Fruit fly (Drosophila melanogaster) whole organism, embryonic: ENCODE data around the gene Rab3-GEF.

Source experiments
- Antp ChIP-seq: fragments of 200-800 bp; sonication (Bioruptor generic); optimal IDR thresholded peaks from 3 replicates; lab custom pipeline; 2016; ENCODE audit warnings: missing biosample characterization, missing genetic modification characterization
- Atf3 ChIP-seq: fragments of 200-800 bp; sonication (Bioruptor generic); optimal IDR thresholded peaks from 3 replicates; lab custom pipeline; 2016; ENCODE audit warnings: missing biosample characterization, missing genetic modification characterization
- BEAF-32 ChIP-seq: fragments of 200-800 bp; sonication (Bioruptor generic); optimal IDR thresholded peaks from 3 replicates; lab custom pipeline; 2017; ENCODE audit warnings: missing biosample characterization, missing genetic modification characterization, mild to moderate bottlenecking, moderate library complexity, missing genetic modification reagents
- CG1024 ChIP-seq: fragments of 200-800 bp; sonication (Bioruptor generic); IDR thresholded peaks from 2 replicates; pipeline ENCODE4 v1.3.6; 2022; ENCODE audit warnings: missing biosample characterization, missing genetic modification characterization
- CG10366 ChIP-seq: fragments of 200-800 bp; sonication (Bioruptor generic); IDR thresholded peaks from 2 replicates; pipeline ENCODE4 v1.3.6; 2022; ENCODE audit warnings: missing biosample characterization, missing genetic modification characterization
- CG10431 ChIP-seq: fragments of 200-800 bp; sonication (Bioruptor generic); optimal IDR thresholded peaks from 3 replicates; lab custom pipeline; 2018; ENCODE audit warnings: missing biosample characterization, mild to moderate bottlenecking, missing genetic modification characterization
- CG12104 ChIP-seq: fragments of 200-800 bp; sonication (Bioruptor generic); optimal IDR thresholded peaks from 3 replicates; lab custom pipeline; 2016; ENCODE audit warnings: missing biosample characterization, missing genetic modification characterization
- CG1233 ChIP-seq: fragments of 200-800 bp; sonication (Bioruptor generic); optimal IDR thresholded peaks from 4 replicates; lab custom pipeline; 2018; ENCODE audit warnings: missing biosample characterization, mild to moderate bottlenecking, missing genetic modification characterization
- CG12744 ChIP-seq: fragments of 200-800 bp; sonication (Bioruptor generic); optimal IDR thresholded peaks from 2 replicates; lab custom pipeline; 2016; ENCODE audit warnings: missing biosample characterization, missing genetic modification characterization
- CG13287 ChIP-seq: fragments of 200-800 bp; sonication (Bioruptor generic); IDR thresholded peaks from 2 replicates; pipeline ENCODE4 v1.3.6; 2022; ENCODE audit warnings: missing biosample characterization, missing genetic modification characterization; ENCODE audit not compliant: partially characterized antibody
- CG13296 ChIP-seq: fragments of 200-800 bp; sonication (Bioruptor generic); optimal IDR thresholded peaks from 3 replicates; lab custom pipeline; 2018; ENCODE audit warnings: missing biosample characterization, mild to moderate bottlenecking, missing genetic modification characterization
- CG13424 ChIP-seq: fragments of 200-800 bp; sonication (Bioruptor generic); optimal IDR thresholded peaks from 2 replicates; lab custom pipeline; 2019; ENCODE audit warnings: missing biosample characterization, mild to moderate bottlenecking, missing genetic modification characterization, moderate library complexity
- CG15514 ChIP-seq: fragments of 200-800 bp; sonication (Bioruptor generic); optimal IDR thresholded peaks from 3 replicates; lab custom pipeline; 2017; ENCODE audit warnings: missing biosample characterization, missing genetic modification characterization, mild to moderate bottlenecking, moderate library complexity, missing genetic modification reagents
- CG15601 ChIP-seq: fragments of 200-800 bp; sonication (Bioruptor generic); optimal IDR thresholded peaks from 3 replicates; lab custom pipeline; 2019; ENCODE audit warnings: missing biosample characterization, mild to moderate bottlenecking, missing genetic modification characterization, moderate library complexity
- CG16815 ChIP-seq: fragments of 200-800 bp; sonication (Bioruptor generic); optimal IDR thresholded peaks from 3 replicates; lab custom pipeline; 2017; ENCODE audit warnings: missing biosample characterization, mild to moderate bottlenecking, missing genetic modification characterization
- CG17912 ChIP-seq: fragments of 200-800 bp; sonication (Bioruptor generic); optimal IDR thresholded peaks from 2 replicates; lab custom pipeline; 2018; ENCODE audit warnings: missing biosample characterization, mild to moderate bottlenecking, missing genetic modification characterization
- CG2199 ChIP-seq: fragments of 200-800 bp; sonication (Bioruptor generic); IDR thresholded peaks from 3 replicates; pipeline ENCODE4 v1.3.6; 2022; ENCODE audit warnings: missing biosample characterization, missing genetic modification characterization
- CG31441 ChIP-seq: fragments of 200-800 bp; sonication (Bioruptor generic); IDR thresholded peaks from 2 replicates; pipeline ENCODE4 v1.3.6; 2022; ENCODE audit warnings: missing biosample characterization, missing genetic modification characterization
- CG34224 ChIP-seq: fragments of 200-800 bp; sonication (Bioruptor generic); IDR thresholded peaks from 3 replicates; pipeline ENCODE4 v1.3.6; 2022; ENCODE audit warnings: missing biosample characterization, missing genetic modification characterization; ENCODE audit not compliant: partially characterized antibody
- CG3726 ChIP-seq: fragments of 200-800 bp; sonication (Bioruptor generic); IDR thresholded peaks from 3 replicates; pipeline ENCODE4, ENCODE4 v1.3.6; 2022; ENCODE audit warnings: missing biosample characterization, missing genetic modification characterization
- CG7745 ChIP-seq: fragments of 200-800 bp; sonication (Bioruptor generic); optimal IDR thresholded peaks from 2 replicates; lab custom pipeline; 2018; ENCODE audit warnings: missing biosample characterization, mild to moderate bottlenecking, missing genetic modification characterization, moderate library complexity
- CG8765 ChIP-seq: fragments of 200-800 bp; sonication (Bioruptor generic); IDR thresholded peaks from 2 replicates; pipeline ENCODE4 v1.3.6; 2022; ENCODE audit warnings: missing biosample characterization, missing genetic modification characterization
- CG9797 ChIP-seq: fragments of 200-800 bp; sonication (Bioruptor generic); optimal IDR thresholded peaks from 3 replicates; lab custom pipeline; 2018; ENCODE audit warnings: missing biosample characterization, mild to moderate bottlenecking, missing genetic modification characterization
- CHES-1-like ChIP-seq: fragments of 200-800 bp; sonication (Bioruptor generic); optimal IDR thresholded peaks from 2 replicates; lab custom pipeline; 2016; ENCODE audit warnings: missing biosample characterization, missing genetic modification characterization
- D19B ChIP-seq: fragments of 200-800 bp; sonication (Bioruptor generic); optimal IDR thresholded peaks from 2 replicates; lab custom pipeline; 2017; ENCODE audit warnings: missing biosample characterization, mild to moderate bottlenecking, missing genetic modification characterization
- Dfd ChIP-seq, 2 experiments: fragments of >200 bp; optimal IDR thresholded peaks; 2 replicates each; lab custom pipeline; 2017; ENCODE audit warnings: missing biosample characterization in 2 of 2, missing genetic modification characterization in 2 of 2
- Dip2 ChIP-seq: fragments of 200-800 bp; sonication (Bioruptor generic); IDR thresholded peaks from 2 replicates; pipeline ENCODE4 v1.3.6; 2022; ENCODE audit warnings: missing biosample characterization, missing genetic modification characterization
- H2.0 ChIP-seq: fragments of 200-800 bp; sonication (Bioruptor generic); IDR thresholded peaks from 2 replicates; pipeline ENCODE4 v1.3.6; 2022; ENCODE audit warnings: missing biosample characterization, missing genetic modification characterization
- Hey ChIP-seq: fragments of 200-800 bp; sonication (Bioruptor generic); optimal IDR thresholded peaks from 3 replicates; lab custom pipeline; 2018; ENCODE audit warnings: missing biosample characterization, mild to moderate bottlenecking, missing genetic modification characterization
- Hmx ChIP-seq: fragments of 200-800 bp; sonication (Bioruptor generic); optimal IDR thresholded peaks from 2 replicates; lab custom pipeline; 2016; ENCODE audit warnings: missing biosample characterization, missing genetic modification characterization
- Hr51 ChIP-seq, 2 experiments: fragments of 200-800 bp; sonication (Bioruptor generic); optimal IDR thresholded peaks; 2 replicates in 1 of 2; 3 replicates in 1 of 2; lab custom pipeline; 2016 to 2018; ENCODE audit warnings: missing biosample characterization in 2 of 2, missing genetic modification characterization in 2 of 2, mild to moderate bottlenecking in 1 of 2, moderate library complexity in 1 of 2
- Poxn ChIP-seq: fragments of 200-800 bp; sonication (Bioruptor generic); IDR thresholded peaks from 2 replicates; pipeline ENCODE4 v1.3.6; 2022; ENCODE audit warnings: missing biosample characterization, missing genetic modification characterization
- Rfx ChIP-seq: fragments of 200-800 bp; sonication (Bioruptor generic); IDR thresholded peaks from 2 replicates; pipeline ENCODE4 v1.3.6; 2022; ENCODE audit warnings: missing biosample characterization, missing genetic modification characterization
- Sox102F ChIP-seq: fragments of 200-800 bp; sonication (Bioruptor generic); optimal IDR thresholded peaks from 2 replicates; lab custom pipeline; 2018; ENCODE audit warnings: missing biosample characterization, mild to moderate bottlenecking, missing genetic modification characterization, moderate library complexity
- ap ChIP-seq: fragments of 200-800 bp; sonication (Bioruptor generic); IDR thresholded peaks from 2 replicates; pipeline ENCODE4 v1.3.6; 2022; ENCODE audit warnings: missing biosample characterization, missing genetic modification characterization
- ase ChIP-seq: fragments of 200-800 bp; sonication (Bioruptor generic); IDR thresholded peaks from 3 replicates; pipeline ENCODE4 v1.3.6; 2022; ENCODE audit warnings: missing biosample characterization, missing genetic modification characterization
- caup ChIP-seq: fragments of 200-800 bp; sonication (Bioruptor generic); optimal IDR thresholded peaks from 3 replicates; lab custom pipeline; 2017; ENCODE audit warnings: missing biosample characterization, mild to moderate bottlenecking, missing genetic modification characterization, moderate library complexity; ENCODE audit not compliant: severe bottlenecking
- crol ChIP-seq: fragments of 200-800 bp; sonication (Bioruptor generic); IDR thresholded peaks from 2 replicates; pipeline ENCODE4 v1.3.6; 2022; ENCODE audit warnings: missing biosample characterization, missing genetic modification characterization
- gcm2 ChIP-seq: fragments of 200-800 bp; sonication (Bioruptor generic); optimal IDR thresholded peaks from 2 replicates; lab custom pipeline; 2016; ENCODE audit warnings: missing biosample characterization, missing genetic modification characterization
- grau ChIP-seq: fragments of 200-800 bp; optimal IDR thresholded peaks from 3 replicates; lab custom pipeline; 2019; ENCODE audit warnings: missing biosample characterization, mild to moderate bottlenecking, missing genetic modification characterization, moderate library complexity
- hbn ChIP-seq: fragments of 200-800 bp; sonication (Bioruptor generic); IDR thresholded peaks from 2 replicates; pipeline ENCODE4 v1.3.6; 2022; ENCODE audit warnings: missing biosample characterization, missing genetic modification characterization; ENCODE audit not compliant: partially characterized antibody
- insv ChIP-seq, 2 experiments: fragments of 200-800 bp; sonication (Bioruptor generic); optimal IDR thresholded peaks; 3 replicates each; lab custom pipeline; 2016 to 2018; ENCODE audit warnings: missing biosample characterization in 2 of 2, missing genetic modification characterization in 2 of 2
- ken ChIP-seq: fragments of 200-800 bp; sonication (Bioruptor generic); IDR thresholded peaks from 3 replicates; pipeline ENCODE4 v1.3.6; 2022; ENCODE audit warnings: missing biosample characterization, missing genetic modification characterization
- nau ChIP-seq: fragments of 200-800 bp; sonication (Bioruptor generic); optimal IDR thresholded peaks from 3 replicates; lab custom pipeline; 2017; ENCODE audit warnings: missing biosample characterization, mild to moderate bottlenecking, missing genetic modification characterization, missing genetic modification reagents
- otp ChIP-seq: fragments of 200-800 bp; sonication (Bioruptor generic); IDR thresholded peaks from 3 replicates; pipeline ENCODE4, ENCODE4 v1.3.6; 2022; ENCODE audit warnings: missing biosample characterization, missing genetic modification characterization
- pum ChIP-seq: fragments of 200-800 bp; sonication (Bioruptor generic); optimal IDR thresholded peaks from 2 replicates; lab custom pipeline; 2016; ENCODE audit warnings: missing biosample characterization, missing genetic modification characterization
- sens-2 ChIP-seq: fragments of 200-800 bp; sonication (Bioruptor generic); IDR thresholded peaks from 2 replicates; pipeline ENCODE4 v1.3.6; 2022; ENCODE audit warnings: missing biosample characterization, missing genetic modification characterization
- slbo ChIP-seq: fragments of 200-800 bp; sonication (Bioruptor generic); IDR thresholded peaks from 2 replicates; pipeline ENCODE4 v1.3.6; 2022; ENCODE audit warnings: missing biosample characterization, missing genetic modification characterization
- so ChIP-seq: fragments of 200-800 bp; sonication (Bioruptor generic); IDR thresholded peaks from 3 replicates; pipeline ENCODE4 v1.3.6; 2022; ENCODE audit warnings: missing biosample characterization, missing genetic modification characterization
- toy ChIP-seq: fragments of 200-800 bp; sonication (Bioruptor generic); IDR thresholded peaks from 2 replicates; pipeline ENCODE4 v1.3.6; 2022; ENCODE audit warnings: missing biosample characterization, missing genetic modification characterization
- tup ChIP-seq: fragments of 200-800 bp; sonication (Bioruptor generic); optimal IDR thresholded peaks from 2 replicates; lab custom pipeline; 2016; ENCODE audit warnings: missing biosample characterization, mild to moderate bottlenecking, missing genetic modification characterization, moderate library complexity

Rab3-GEF gene

dm6 chrX:15043700-15044225 is 45.7 kb upstream of the Rab3-GEF start, which contains the start of gene CG5541 (continued):
- TF ChIP-seq CG15514 (GFP tag; lab: Kevin White, UChicago) (no peak), sens-2 (GFP tag; lab: Robert Waterston, UW) (no peak), Dip2 (GFP tag; lab: Robert Waterston, UW) (no peak), hbn (GFP tag; lab: Robert Waterston, UW) (no peak), Hmx (GFP tag; lab: Kevin White, UChicago) (no peak), CG7745 (tag; lab: Kevin White, UChicago) (no peak), CG12744 (GFP tag; lab: Kevin White, UChicago) (no peak), ken (GFP tag; lab: Robert Waterston, UW) (no peak), BEAF-32 (GFP tag; lab: Kevin White, UChicago) (peak; percentile 6), gcm2 (no peak), CG1233 (GFP tag; lab: Kevin White, UChicago) (no peak), CG10366 (GFP tag; lab: Robert Waterston, UW) (no peak), otp (GFP tag; lab: Robert Waterston, UW) (no peak), Antp (GFP tag; lab: Kevin White, UChicago) (no peak), Dfd (GFP tag; optimal IDR thresholded peaks at IDR 0.05; lab: Kevin White, UChicago) (no peak), ase (GFP tag; lab: Robert Waterston, UW) (no peak), CHES-1-like (GFP tag; lab: Kevin White, UChicago) (no peak), Hr51 (GFP tag; optimal IDR thresholded peaks at IDR 0.05; lab: Kevin White, UChicago) (no peak), caup (GFP tag; lab: Kevin White, UChicago) (no peak), insv (GFP tag; optimal IDR thresholded peaks at IDR 0.05; lab: Kevin White, UChicago) (no peak), CG15601 (tag; lab: Kevin White, UChicago) (no peak), nau (GFP tag; lab: Kevin White, UChicago) (no peak), CG12104 (GFP tag; lab: Kevin White, UChicago) (no peak), Sox102F (GFP tag; lab: Kevin White, UChicago) (no peak), crol (GFP tag; lab: Robert Waterston, UW) (no peak), CG8765 (GFP tag; lab: Robert Waterston, UW) (no peak), toy (GFP tag; lab: Robert Waterston, UW) (no peak), pum (GFP tag; lab: Kevin White, UChicago) (no peak), CG13424 (tag; lab: Kevin White, UChicago) (peak; percentile 37), CG13296 (GFP tag; lab: Kevin White, UChicago) (peak; percentile 6), CG9797 (no peak), Rfx (GFP tag; lab: Robert Waterston, UW) (peak; percentile 35; the same call in 1 of the 2 replicates), CG2199 (GFP tag; lab: Robert Waterston, UW) (no peak), grau (peak; percentile 39), D19B (GFP tag; lab: Kevin White, UChicago) (no peak), so (no peak), tup (GFP tag; lab: Kevin White, UChicago) (no peak), CG34224 (GFP tag; lab: Robert Waterston, UW) (no peak), H2.0 (no peak), CG10431 (GFP tag; lab: Kevin White, UChicago) (no peak), CG31441 (GFP tag; lab: Robert Waterston, UW) (no peak), Poxn (GFP tag; lab: Robert Waterston, UW) (no peak), CG16815 (GFP tag; lab: Kevin White, UChicago) (no peak), Hey (tag; lab: Kevin White, UChicago) (no peak), Atf3 (GFP tag; lab: Kevin White, UChicago) (no peak), ap (GFP tag; lab: Robert Waterston, UW) (no peak), slbo (GFP tag; lab: Robert Waterston, UW) (0 out of 2 replicates have a peak, but pooled peaks have one; percentile 4), CG17912 (GFP tag; lab: Kevin White, UChicago) (no peak), CG1024 (GFP tag; lab: Robert Waterston, UW) (no peak), CG13287 (GFP tag; lab: Robert Waterston, UW) (no peak), CG3726 (no peak)
